Worm (Caenorhabditis elegans) whole organism, L2 larva: ENCODE measurements around the gene srh-73.

Experiments used
- C34F6.9 ChIP-seq: fragments of 150-350 bp; optimal IDR thresholded peaks from 2 replicates; lab custom pipeline; 2014; ENCODE audit warnings: missing biosample characterization, missing genetic modification characterization
- F13H6.1 ChIP-seq: sonication (generic microtip); optimal IDR thresholded peaks from 2 replicates; lab custom pipeline; 2016; ENCODE audit warnings: missing genetic modification characterization, missing compliant biosample characterization
- ZK546.5 ChIP-seq: sonication (generic microtip); optimal IDR thresholded peaks from 2 replicates; lab custom pipeline; 2017; ENCODE audit warnings: missing biosample characterization, missing genetic modification characterization
- aly-2 ChIP-seq: fragments of 150-350 bp; optimal IDR thresholded peaks from 2 replicates; lab custom pipeline; 2014; ENCODE audit warnings: missing biosample characterization, missing genetic modification characterization
- blmp-1 ChIP-seq: sonication (generic microtip); optimal IDR thresholded peaks from 2 replicates; lab custom pipeline; 2017; ENCODE audit warnings: missing genetic modification characterization, mild to moderate bottlenecking, missing compliant biosample characterization, antibody characterized with exemption, moderate library complexity; ENCODE audit not compliant: insufficient read depth
- ceh-16 ChIP-seq: fragments of 150-350 bp; optimal IDR thresholded peaks from 2 replicates; lab custom pipeline; 2014; ENCODE audit warnings: missing biosample characterization, missing genetic modification characterization
- ceh-82 ChIP-seq: fragments of 150-350 bp; optimal IDR thresholded peaks from 2 replicates; lab custom pipeline; 2014; ENCODE audit warnings: missing biosample characterization, missing genetic modification characterization
- dmd-4 ChIP-seq: sonication (generic microtip); optimal IDR thresholded peaks from 2 replicates; lab custom pipeline; 2017; ENCODE audit warnings: missing biosample characterization, missing genetic modification characterization
- elt-1 ChIP-seq: fragments of 150-350 bp; optimal IDR thresholded peaks from 2 replicates; lab custom pipeline; 2014; ENCODE audit warnings: missing biosample characterization, missing genetic modification characterization
- elt-3 ChIP-seq: sonication (generic microtip); optimal IDR thresholded peaks from 2 replicates; lab custom pipeline; 2017; ENCODE audit warnings: missing biosample characterization, missing genetic modification characterization
- fos-1 ChIP-seq: fragments of 150-350 bp; optimal IDR thresholded peaks from 2 replicates; lab custom pipeline; 2014; ENCODE audit warnings: missing biosample characterization, missing genetic modification characterization
- lin-11 ChIP-seq: fragments of 150-350 bp; sonication (generic microtip); optimal IDR thresholded peaks from 2 replicates; lab custom pipeline; 2014; ENCODE audit warnings: missing biosample characterization, missing genetic modification characterization, inconsistent platforms, mixed read lengths
- lin-13 ChIP-seq: fragments of 150-350 bp; optimal IDR thresholded peaks from 2 replicates; lab custom pipeline; 2014; ENCODE audit warnings: missing biosample characterization, missing genetic modification reagents, missing genetic modification characterization
- lin-39 ChIP-seq: fragments of 150-350 bp; optimal IDR thresholded peaks from 2 replicates; lab custom pipeline; 2014; ENCODE audit warnings: missing biosample characterization, missing genetic modification reagents, missing genetic modification characterization
- lsy-2 ChIP-seq, 2 experiments: fragments of 150-350 bp in 1 of 2; sonication (generic microtip) in 1 of 2; optimal IDR thresholded peaks; 2 replicates each; lab custom pipeline; 2014 to 2017; ENCODE audit warnings: missing biosample characterization in 2 of 2, missing genetic modification characterization in 2 of 2
- mab-5 ChIP-seq: fragments of 150-350 bp; optimal IDR thresholded peaks from 2 replicates; lab custom pipeline; 2014; ENCODE audit warnings: missing biosample characterization, missing genetic modification characterization
- mbf-1 ChIP-seq: sonication (generic microtip); optimal IDR thresholded peaks from 2 replicates; lab custom pipeline; 2017; ENCODE audit warnings: missing biosample characterization, missing genetic modification characterization
- mdl-1 ChIP-seq, 2 experiments: fragments of 150-350 bp in 1 of 2; sonication (generic microtip) in 1 of 2; optimal IDR thresholded peaks; 2 replicates each; lab custom pipeline; 2017; ENCODE audit warnings: missing biosample characterization in 2 of 2, missing genetic modification characterization in 2 of 2
- nhr-10 ChIP-seq: sonication (generic microtip); optimal IDR thresholded peaks from 2 replicates; lab custom pipeline; 2017; ENCODE audit warnings: missing biosample characterization, missing genetic modification characterization
- nhr-11 ChIP-seq: fragments of 150-350 bp; optimal IDR thresholded peaks from 2 replicates; lab custom pipeline; 2014; ENCODE audit warnings: missing biosample characterization, missing genetic modification characterization
- nhr-12 ChIP-seq: fragments of 150-350 bp; optimal IDR thresholded peaks from 2 replicates; lab custom pipeline; 2014; ENCODE audit warnings: missing biosample characterization, missing genetic modification characterization
- nhr-23 ChIP-seq: fragments of 150-350 bp; optimal IDR thresholded peaks from 2 replicates; lab custom pipeline; 2014; ENCODE audit warnings: missing biosample characterization, missing genetic modification reagents, missing genetic modification characterization
- nhr-25 ChIP-seq: fragments of 150-350 bp; sonication (generic microtip); optimal IDR thresholded peaks from 3 replicates; lab custom pipeline; 2014; ENCODE audit warnings: missing biosample characterization, missing genetic modification characterization
- nhr-6 ChIP-seq: fragments of 150-350 bp; optimal IDR thresholded peaks from 2 replicates; lab custom pipeline; 2014; ENCODE audit warnings: missing biosample characterization, missing genetic modification characterization
- sem-4 ChIP-seq: fragments of 150-350 bp; optimal IDR thresholded peaks from 2 replicates; lab custom pipeline; 2014; ENCODE audit warnings: missing biosample characterization, missing genetic modification reagents, missing genetic modification characterization
- sma-9 ChIP-seq, 2 experiments: fragments of 150-350 bp in 1 of 2; sonication (generic microtip) in 1 of 2; optimal IDR thresholded peaks; 2 replicates each; lab custom pipeline; 2014 to 2016; ENCODE audit warnings: missing genetic modification characterization in 2 of 2, mild to moderate bottlenecking in 1 of 2, missing biosample characterization in 1 of 2, missing compliant biosample characterization in 1 of 2, missing genetic modification reagents in 1 of 2, moderate library complexity in 1 of 2
- unc-39 ChIP-seq: fragments of 150-350 bp; optimal IDR thresholded peaks from 2 replicates; lab custom pipeline; 2014; ENCODE audit warnings: missing biosample characterization, missing genetic modification characterization
- unc-55 ChIP-seq: fragments of 150-350 bp; sonication (generic microtip); optimal IDR thresholded peaks from 3 replicates; lab custom pipeline; 2014; ENCODE audit warnings: missing biosample characterization, missing genetic modification reagents, missing genetic modification characterization
- unc-62 ChIP-seq: fragments of 150-350 bp; optimal IDR thresholded peaks from 2 replicates; lab custom pipeline; 2014; ENCODE audit warnings: missing biosample characterization, missing genetic modification reagents, missing genetic modification characterization
- ztf-1 ChIP-seq: fragments of 200-800 bp; sonication (Bioruptor generic); conservative IDR thresholded peaks from 2 replicates; pipeline ENCODE4 v1.3.6; 2022; ENCODE audit warnings: missing genetic modification characterization, missing compliant biosample characterization
- ztf-11 ChIP-seq: sonication (generic microtip); optimal IDR thresholded peaks from 2 replicates; lab custom pipeline; 2017; ENCODE audit warnings: missing biosample characterization, missing genetic modification characterization
- ztf-4 ChIP-seq: fragments of 150-350 bp; optimal IDR thresholded peaks from 2 replicates; lab custom pipeline; 2014; ENCODE audit warnings: missing biosample characterization, missing genetic modification characterization

srh-73 gene

DNA sequence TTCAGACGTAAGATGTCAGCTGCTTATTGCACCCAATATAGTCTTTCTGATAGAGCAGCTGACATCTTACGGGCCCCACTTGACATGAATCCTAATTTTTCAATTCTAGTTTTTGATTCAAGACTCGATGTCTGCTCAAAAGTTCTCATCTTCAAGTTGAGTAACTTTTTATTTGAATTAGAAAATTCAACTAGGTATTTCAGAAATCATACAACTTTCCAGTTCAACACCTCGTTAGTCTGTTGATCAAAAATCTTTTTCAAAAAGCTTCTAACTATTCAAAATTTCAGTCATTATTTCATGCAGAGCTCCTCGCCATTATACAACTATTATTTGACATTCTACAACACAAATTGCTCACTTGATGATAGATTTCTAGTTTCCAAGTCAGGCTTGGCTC, at the start of gene srh-73:
Gene srh-73, plus strand, starts transcription at position 301 of the 400 bp plus-strand sequence.
- TF ChIP-seq blmp-1 (tag; lab: Kevin White, UChicago) (no peak), lin-13 (no peak), nhr-23 (no peak), mbf-1 (tag; lab: Kevin White, UChicago) (no peak), fos-1 (tag; lab: Kevin White, UChicago) (no peak), nhr-12 (tag; lab: Kevin White, UChicago) (no peak)

DNA sequence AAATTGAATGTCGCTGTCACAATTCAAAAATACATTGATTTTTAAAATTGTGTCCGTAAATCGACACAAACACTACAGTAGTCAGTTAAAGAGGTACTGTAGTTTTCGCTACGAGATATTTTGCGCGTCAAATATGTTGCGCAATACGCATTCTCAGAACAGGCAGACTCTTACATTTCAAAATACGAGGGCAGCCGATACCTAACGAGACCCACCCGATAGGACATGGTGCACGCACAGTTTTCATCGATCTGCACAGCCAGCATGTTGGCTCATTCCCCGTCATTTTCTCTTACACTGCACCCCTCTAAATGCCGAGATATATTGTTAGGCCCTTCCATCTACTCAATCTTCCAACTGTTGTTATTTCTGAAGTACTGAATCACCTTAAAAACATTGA, 49.7 kb upstream of the srh-73 start, which contains the start of gene F15A4.2:
Gene F15A4.2, plus strand, starts transcription at position 301 of the 400 bp plus-strand sequence.
- no peak for TF ChIP-seq unc-55 (GFP tag; lab: Kevin White, UChicago)
- no peak for TF ChIP-seq ceh-16
- TF ChIP-seq ztf-11 (tag; lab: Kevin White, UChicago) = no peak
- no peak for TF ChIP-seq mab-5 (tag; lab: Kevin White, UChicago)
- TF ChIP-seq elt-3 (tag; lab: Kevin White, UChicago) = no peak
- no peak for TF ChIP-seq mbf-1 (tag; lab: Kevin White, UChicago)
- TF ChIP-seq C34F6.9 (tag; lab: Kevin White, UChicago) = no peak
- TF ChIP-seq mdl-1 (tag; optimal IDR thresholded peaks at IDR 0.05; lab: Kevin White, UChicago) = no peak
- TF ChIP-seq sem-4 (tag; lab: Kevin White, UChicago) = no peak
- TF ChIP-seq dmd-4 (tag; lab: Kevin White, UChicago) = no peak
- TF ChIP-seq ceh-82 = no peak
- no peak for TF ChIP-seq ZK546.5 (tag; lab: Kevin White, UChicago)
- TF ChIP-seq nhr-25 (tag; lab: Kevin White, UChicago) = no peak
- TF ChIP-seq, all 48 proteins: peak for 0

DNA sequence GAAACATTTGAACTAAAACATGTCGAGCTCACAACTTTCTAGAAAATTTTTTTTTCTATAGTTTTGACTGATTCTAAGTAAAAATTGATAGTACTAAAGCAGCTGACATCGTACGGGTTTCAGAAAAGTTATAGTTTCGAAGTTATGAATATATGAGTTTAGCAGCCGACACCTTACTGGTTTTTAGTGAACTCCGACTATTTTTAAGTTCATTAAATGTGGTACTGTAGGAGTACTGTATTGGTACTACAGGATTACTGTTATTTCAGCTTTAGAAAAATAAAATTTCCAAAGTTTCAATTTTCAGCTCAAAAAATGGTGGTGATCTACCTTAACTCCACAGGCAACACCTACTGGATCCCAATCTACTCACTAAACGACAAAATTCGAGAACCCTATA, 46.4 kb upstream of the srh-73 start, which contains the start of gene sre-37:
Gene sre-37, plus strand, starts transcription at position 301 of the 400 bp plus-strand sequence.
- TF ChIP-seq nhr-25 (tag; lab: Kevin White, UChicago) (no peak), nhr-6 (no peak), mab-5 (tag; lab: Kevin White, UChicago) (no peak), unc-39 (tag; lab: Kevin White, UChicago) (no peak), ztf-11 (tag; lab: Kevin White, UChicago) (no peak), lin-39 (tag; lab: Kevin White, UChicago) (no peak), unc-62 (GFP tag; lab: Kevin White, UChicago) (no peak), blmp-1 (tag; lab: Kevin White, UChicago) (no peak), nhr-11 (no peak), lin-11 (tag; lab: Kevin White, UChicago) (no peak), nhr-23 (no peak), nhr-10 (no peak), F13H6.1 (tag; lab: Kevin White, UChicago) (no peak), sem-4 (tag; lab: Kevin White, UChicago) (no peak)

ce11 chrII:12467047-12467446, 44.9 kb upstream of the srh-73 start, which contains the start of gene srg-16:
TSS of gene srg-16 (plus strand) at chrII:12467133.
- TF ChIP-seq lsy-2 (tag; optimal IDR thresholded peaks at IDR 0.05; lab: Kevin White, UChicago) (no peak), mdl-1 (tag; optimal IDR thresholded peaks at IDR 0.05; lab: Kevin White, UChicago) (no peak), ztf-11 (tag; lab: Kevin White, UChicago) (no peak), unc-39 (tag; lab: Kevin White, UChicago) (no peak), sma-9 (GFP tag; optimal IDR thresholded peaks at IDR 0.05; lab: Kevin White, UChicago) (no peak), sma-9 (tag; optimal IDR thresholded peaks at IDR 0.05; lab: Kevin White, UChicago) (no peak), mbf-1 (tag; lab: Kevin White, UChicago) (no peak)

- TF ChIP-seq ztf-4 (tag; lab: Kevin White, UChicago) (no peak), aly-2 (no peak), nhr-11 (no peak), ztf-1 (GFP tag; lab: Robert Waterston, UW) (no peak), sem-4 (tag; lab: Kevin White, UChicago) (no peak), elt-1 (tag; lab: Kevin White, UChicago) (no peak)
Observed at ce11 chrII:12471138-12471855, 40.7 kb upstream of the srh-73 start, which contains the start of the genes F15A4.5 and phat-8. TSS of gene F15A4.5 (minus strand) at chrII:12471238. TSS of gene phat-8 (plus strand) at chrII:12471805.
